Worm (Caenorhabditis elegans): ENCODE measurements around the gene C18A3.11.
A peak's percentile ranks its signal among the peaks of the same experiment; 100 is the strongest.

C18A3.11 gene

ce11 chrII:5701485-5701884, 29.3 kb upstream of the C18A3.11 start (continued):
- TF ChIP-seq ama-1 (optimal IDR thresholded peaks at IDR 0.05) (peak; percentile 86), ama-1 (GFP tag; optimal IDR thresholded peaks at IDR 0.05) (no peak), repo-1 (tag; optimal IDR thresholded peaks at IDR 0.05) (peak; percentile 71), F23B12.7 (tag; optimal IDR thresholded peaks at IDR 0.05; ENCODE audit: insufficient read depth) (peak; percentile 39), nhr-120 (GFP tag; IDR thresholded peaks at IDR 0.05) (no peak), let-607 (tag; optimal IDR thresholded peaks at IDR 0.05) (no peak), nfyb-1 (GFP tag; IDR thresholded peaks at IDR 0.05) (peak; percentile 53), egrh-3 (GFP tag; IDR thresholded peaks at IDR 0.05) (no peak), snpc-3.4 (tag; optimal IDR thresholded peaks at IDR 0.05) (peak; percentile 92), bed-2 (GFP tag; IDR thresholded peaks at IDR 0.05) (no peak), F39B2.1 (GFP tag; IDR thresholded peaks at IDR 0.05) (no peak), pbrm-1 (GFP tag; IDR thresholded peaks at IDR 0.05) (peak; percentile 96), D2030.7 (GFP tag; IDR thresholded peaks at IDR 0.05) (peak; percentile 81), rpc-1 (optimal IDR thresholded peaks at IDR 0.05) (no peak), rpc-1 (tag; optimal IDR thresholded peaks at IDR 0.05) (peak; percentile 4), hmg-20 (GFP tag; IDR thresholded peaks at IDR 0.05) (peak; percentile 66), snpc-4 (GFP tag; optimal IDR thresholded peaks at IDR 0.05) (peak; percentile 97), snpc-4 (tag; optimal IDR thresholded peaks at IDR 0.05) (peak; percentile 98 to 99 (median 98)), C06A6.2 (GFP tag; conservative IDR thresholded peaks at IDR 0.05) (no peak), zim-3 (tag; optimal IDR thresholded peaks at IDR 0.05) (no peak), lsl-1 (GFP tag; optimal IDR thresholded peaks at IDR 0.05) (peak; percentile 59), K11D2.4 (GFP tag; IDR thresholded peaks at IDR 0.05) (no peak), hrde-1 (tag; optimal IDR thresholded peaks at IDR 0.05; ENCODE audit: borderline replicate concordance) (no peak), madf-3 (GFP tag; IDR thresholded peaks at IDR 0.05) (0 out of 2 replicates have a peak, but pooled peaks have one; percentile 13), sptf-2 (GFP tag; optimal IDR thresholded peaks at IDR 0.05) (no peak), attf-6 (GFP tag; IDR thresholded peaks at IDR 0.05) (peak; percentile 89; the same call in 1 of the 2 replicates), dpff-1 (tag; optimal IDR thresholded peaks at IDR 0.05) (no peak), lin-35 (GFP tag; optimal IDR thresholded peaks at IDR 0.05) (peak in 1 of 3 experiments; percentile 15), let-526 (GFP tag; IDR thresholded peaks at IDR 0.05) (no peak), F33H1.4 (GFP tag; IDR thresholded peaks at IDR 0.05) (peak; percentile 49; the same call in 1 of the 2 replicates), xnd-1 (tag; optimal IDR thresholded peaks at IDR 0.05) (peak; percentile 32), tbx-9 (tag; optimal IDR thresholded peaks at IDR 0.05; ENCODE audit: borderline replicate concordance) (no peak), aptf-2 (GFP tag; conservative IDR thresholded peaks at IDR 0.05) (no peak), mxl-1 (tag; optimal IDR thresholded peaks at IDR 0.05) (no peak), snpc-1.1 (tag; optimal IDR thresholded peaks at IDR 0.05; ENCODE audit: insufficient read depth) (peak; percentile 98), snpc-1.3 (tag; optimal IDR thresholded peaks at IDR 0.05; ENCODE audit: insufficient read depth) (peak; percentile 78), hsf-1 (GFP tag; IDR thresholded peaks at IDR 0.05) (0 out of 2 replicates have a peak, but pooled peaks have one; percentile 20), rec-8 (tag; optimal IDR thresholded peaks at IDR 0.05) (peak in 1 of 2 experiments; percentile 3), ets-4 (GFP tag; optimal IDR thresholded peaks at IDR 0.05) (no peak), nfya-2 (GFP tag; IDR thresholded peaks at IDR 0.05) (no peak), K12H6.12 (tag; optimal IDR thresholded peaks at IDR 0.05) (no peak), lsy-27 (tag; optimal IDR thresholded peaks at IDR 0.05; ENCODE audit: borderline replicate concordance, insufficient read depth) (peak; percentile 88), Y53G8AR.9 (GFP tag; conservative IDR thresholded peaks at IDR 0.05) (peak; percentile 72; the same call in 1 of the 2 replicates), him-1 (tag; optimal IDR thresholded peaks at IDR 0.05) (peak; percentile 88), dox-1 (GFP tag; IDR thresholded peaks at IDR 0.05) (peak; percentile 68), nhr-80 (tag; optimal IDR thresholded peaks at IDR 0.05) (peak; percentile 3), madf-8 (GFP tag; conservative IDR thresholded peaks at IDR 0.05) (peak; percentile 34; the same call in 1 of the 2 replicates), ztf-28 (GFP tag; IDR thresholded peaks at IDR 0.05) (no peak)
